Worm (Caenorhabditis elegans): Measurements from ENCODE around the gene madd-3.

DNA sequence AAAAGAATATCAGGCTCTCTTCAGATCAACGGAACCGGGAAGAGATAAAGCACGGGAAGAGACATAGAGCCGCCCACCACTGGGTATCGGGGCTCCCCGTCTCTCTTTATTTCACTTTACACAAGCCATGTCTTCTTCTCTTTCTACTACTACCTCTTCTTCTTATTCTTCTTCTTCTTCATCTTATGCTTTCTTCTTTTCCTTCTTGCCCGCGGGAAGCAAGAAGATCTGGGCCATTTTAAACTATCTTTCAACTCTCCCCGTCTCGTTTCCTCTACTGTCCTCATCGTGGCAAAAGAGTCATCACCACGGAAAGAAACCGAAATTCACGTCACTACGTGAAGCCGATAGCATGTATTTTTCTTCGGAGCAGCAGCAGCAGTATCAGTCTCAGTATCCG, 3.8 kb downstream of the madd-3 start:
- no peak for TF ChIP-seq tbx-37 (GFP tag; conservative IDR thresholded peaks at IDR 0.05)
- no peak for TF ChIP-seq ama-1 (optimal IDR thresholded peaks at IDR 0.05)
- no peak for TF ChIP-seq ceh-36 (tag; optimal IDR thresholded peaks at IDR 0.05)
- TF ChIP-seq scrt-1 (GFP tag; IDR thresholded peaks at IDR 0.05): no peak
- no peak for TF ChIP-seq hnd-1 (tag; optimal IDR thresholded peaks at IDR 0.05)
- no peak for TF ChIP-seq hmg-4 (GFP tag; optimal IDR thresholded peaks at IDR 0.05)

Measured in whole organism, early embryonic.